Fruit fly (Drosophila melanogaster) whole organism, adult: ENCODE results near the gene ohgt.

ENCODE experiments used
- CG12768 ChIP-seq: fragments of 200-800 bp; sonication (Bioruptor generic); optimal IDR thresholded peaks from 2 replicates; lab custom pipeline; 2017; ENCODE audit warnings: missing biosample characterization, missing genetic modification characterization, mild to moderate bottlenecking, moderate library complexity, missing genetic modification reagents
- CG33017 ChIP-seq: fragments of 200-800 bp; sonication (Bioruptor generic); optimal IDR thresholded peaks from 2 replicates; lab custom pipeline; 2018; ENCODE audit warnings: missing biosample characterization, mild to moderate bottlenecking, missing genetic modification characterization, moderate library complexity
- CG5204 ChIP-seq: fragments of 200-800 bp; sonication (Bioruptor generic); optimal IDR thresholded peaks from 2 replicates; lab custom pipeline; 2016; ENCODE audit warnings: missing biosample characterization, missing genetic modification characterization
- Mnt ChIP-seq: fragments of 200-800 bp; sonication (Bioruptor generic); optimal IDR thresholded peaks from 2 replicates; lab custom pipeline; 2016; ENCODE audit warnings: missing biosample characterization, mild to moderate bottlenecking, missing genetic modification characterization
- cic ChIP-seq: fragments of 200-800 bp; sonication (Bioruptor generic); optimal IDR thresholded peaks from 2 replicates; lab custom pipeline; 2017; ENCODE audit warnings: missing biosample characterization, mild to moderate bottlenecking, missing genetic modification characterization, moderate library complexity
- cnc ChIP-seq, 2 experiments: fragments of >200 bp; optimal IDR thresholded peaks; 2 replicates each; lab custom pipeline; 2017
- ovo ChIP-seq: fragments of 200-800 bp; sonication (Bioruptor generic); optimal IDR thresholded peaks from 2 replicates; lab custom pipeline; 2016; ENCODE audit warnings: missing biosample characterization, missing genetic modification characterization
- tj ChIP-seq: fragments of 200-800 bp; sonication (Bioruptor generic); optimal IDR thresholded peaks from 3 replicates; lab custom pipeline; 2017; ENCODE audit warnings: missing biosample characterization, mild to moderate bottlenecking, missing genetic modification characterization, moderate library complexity

DNA sequence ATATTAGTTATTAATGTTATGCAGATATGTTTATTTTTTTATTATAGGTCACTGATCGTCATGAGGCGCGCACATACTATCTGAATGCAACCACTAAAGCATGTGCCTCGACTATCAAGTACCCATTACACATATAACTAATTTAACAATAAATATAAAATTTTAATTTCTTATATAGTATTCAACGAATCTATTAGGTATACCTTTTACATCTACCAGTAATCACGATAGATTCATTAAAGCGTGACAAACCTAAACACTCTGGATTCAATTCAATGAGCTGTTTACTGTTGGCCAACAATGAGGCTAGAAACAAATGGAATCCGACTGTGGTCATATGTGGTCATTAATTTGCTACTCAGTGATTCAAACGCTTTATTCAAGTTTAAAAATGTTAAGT, 18.6 kb downstream of the ohgt start, which contains the start of gene CG33784:
- TF ChIP-seq tj (GFP tag; lab: Kevin White, UChicago) (no peak), cic (GFP tag; lab: Kevin White, UChicago) (no peak), ovo (GFP tag; lab: Kevin White, UChicago) (no peak), CG12768 (GFP tag; lab: Kevin White, UChicago) (no peak), cnc (optimal IDR thresholded peaks at IDR 0.05; lab: Kevin White, UChicago) (no peak), CG33017 (tag; lab: Kevin White, UChicago) (no peak), Mnt (GFP tag; lab: Kevin White, UChicago) (no peak), CG5204 (GFP tag; lab: Kevin White, UChicago) (no peak)
